Fruit fly (Drosophila melanogaster) whole organism, embryonic: Measurements from ENCODE around the gene CG45073.

Experiments used
- Ada2b ChIP-seq: fragments of 200-800 bp; sonication (Bioruptor generic); IDR thresholded peaks from 2 replicates; pipeline ENCODE4 v1.3.6; 2022; ENCODE audit warnings: missing biosample characterization, missing genetic modification characterization
- Atf-2 ChIP-seq: fragments of 200-800 bp; sonication (Bioruptor generic); optimal IDR thresholded peaks from 2 replicates; lab custom pipeline; 2016; ENCODE audit warnings: missing biosample characterization, missing genetic modification characterization
- CG10147 ChIP-seq: fragments of 200-800 bp; sonication (Bioruptor generic); optimal IDR thresholded peaks from 2 replicates; lab custom pipeline; 2019; ENCODE audit warnings: missing biosample characterization, mild to moderate bottlenecking, missing genetic modification characterization, moderate library complexity
- CG10209 ChIP-seq: fragments of 200-800 bp; sonication (Bioruptor generic); optimal IDR thresholded peaks from 3 replicates; lab custom pipeline; 2017; ENCODE audit warnings: missing biosample characterization, mild to moderate bottlenecking, missing genetic modification characterization, missing genetic modification reagents
- CG11504 ChIP-seq: fragments of 200-800 bp; sonication (Bioruptor generic); optimal IDR thresholded peaks from 3 replicates; lab custom pipeline; 2019; ENCODE audit warnings: missing biosample characterization, mild to moderate bottlenecking, missing genetic modification characterization, moderate library complexity
- CG11696 ChIP-seq: fragments of 200-800 bp; sonication (Bioruptor generic); IDR thresholded peaks from 2 replicates; pipeline ENCODE4 v1.3.6; 2022; ENCODE audit warnings: missing biosample characterization, missing genetic modification characterization
- CG12769 ChIP-seq: fragments of 200-800 bp; sonication (Bioruptor generic); optimal IDR thresholded peaks from 2 replicates; lab custom pipeline; 2019; ENCODE audit warnings: missing biosample characterization, mild to moderate bottlenecking, missing genetic modification characterization, moderate library complexity
- CG14441 ChIP-seq: fragments of 200-800 bp; sonication (Bioruptor generic); IDR thresholded peaks from 2 replicates; pipeline ENCODE4 v1.3.6; 2022; ENCODE audit warnings: missing biosample characterization, missing genetic modification characterization
- CG1529 ChIP-seq: fragments of 200-800 bp; sonication (Bioruptor generic); optimal IDR thresholded peaks from 3 replicates; lab custom pipeline; 2018; ENCODE audit warnings: missing biosample characterization, missing genetic modification characterization
- CG17359 ChIP-seq: fragments of 200-800 bp; sonication (Bioruptor generic); optimal IDR thresholded peaks from 3 replicates; lab custom pipeline; 2018; ENCODE audit warnings: missing biosample characterization, mild to moderate bottlenecking, missing genetic modification characterization, moderate library complexity
- CG18599 ChIP-seq: fragments of 200-800 bp; sonication (Bioruptor generic); optimal IDR thresholded peaks from 3 replicates; lab custom pipeline; 2017; ENCODE audit warnings: missing biosample characterization, missing genetic modification characterization, mild to moderate bottlenecking, moderate library complexity, missing genetic modification reagents
- CG32532 ChIP-seq: fragments of 200-800 bp; sonication (Bioruptor generic); IDR thresholded peaks from 2 replicates; pipeline ENCODE4 v1.3.6; 2022; ENCODE audit warnings: missing biosample characterization, missing genetic modification characterization
- CG3995 ChIP-seq: fragments of 200-800 bp; sonication (Bioruptor generic); optimal IDR thresholded peaks from 3 replicates; lab custom pipeline; 2016; ENCODE audit warnings: missing biosample characterization, missing genetic modification characterization
- CG4707 ChIP-seq: fragments of 200-800 bp; sonication (Bioruptor generic); optimal IDR thresholded peaks from 2 replicates; lab custom pipeline; 2018; ENCODE audit warnings: missing biosample characterization, mild to moderate bottlenecking, missing genetic modification characterization, moderate library complexity
- CG7987 ChIP-seq: fragments of 200-800 bp; sonication (Bioruptor generic); optimal IDR thresholded peaks from 2 replicates; lab custom pipeline; 2018; ENCODE audit warnings: missing biosample characterization, mild to moderate bottlenecking, missing genetic modification characterization, moderate library complexity
- CG8089 ChIP-seq: fragments of 200-800 bp; sonication (Bioruptor generic); optimal IDR thresholded peaks from 3 replicates; lab custom pipeline; 2016; ENCODE audit warnings: missing biosample characterization, missing genetic modification characterization
- CG9215 ChIP-seq: fragments of 200-800 bp; sonication (Bioruptor generic); IDR thresholded peaks from 2 replicates; pipeline ENCODE4 v1.3.6; 2022; ENCODE audit warnings: missing biosample characterization, missing genetic modification characterization
- CG9932 ChIP-seq: fragments of 200-800 bp; sonication (Bioruptor generic); IDR thresholded peaks from 2 replicates; pipeline ENCODE4 v1.3.6; 2022; ENCODE audit warnings: missing biosample characterization, missing genetic modification characterization
- Camta ChIP-seq: fragments of 200-800 bp; sonication (Bioruptor generic); optimal IDR thresholded peaks from 2 replicates; lab custom pipeline; 2016; ENCODE audit warnings: missing biosample characterization, missing genetic modification characterization
- Dad ChIP-seq: fragments of 200-800 bp; sonication (Bioruptor generic); optimal IDR thresholded peaks from 3 replicates; lab custom pipeline; 2016; ENCODE audit warnings: missing biosample characterization, missing genetic modification characterization
- Drgx ChIP-seq: fragments of 200-800 bp; sonication (Bioruptor generic); IDR thresholded peaks from 2 replicates; pipeline ENCODE4 v1.3.6; 2022; ENCODE audit warnings: missing biosample characterization, missing genetic modification characterization
- Elba2 ChIP-seq: fragments of 200-800 bp; sonication (Bioruptor generic); optimal IDR thresholded peaks from 3 replicates; lab custom pipeline; 2016; ENCODE audit warnings: missing biosample characterization, missing genetic modification characterization
- HmgZ ChIP-seq: fragments of 200-800 bp; sonication (Bioruptor generic); optimal IDR thresholded peaks from 2 replicates; lab custom pipeline; 2018; ENCODE audit warnings: missing biosample characterization, mild to moderate bottlenecking, missing genetic modification characterization
- Hmx ChIP-seq: fragments of 200-800 bp; sonication (Bioruptor generic); optimal IDR thresholded peaks from 2 replicates; lab custom pipeline; 2016; ENCODE audit warnings: missing biosample characterization, missing genetic modification characterization
- Hr39 ChIP-seq: fragments of >200 bp; optimal IDR thresholded peaks from 2 replicates; lab custom pipeline; 2017
- Med ChIP-seq: fragments of 200-800 bp; sonication (Bioruptor generic); peaks from one replicate; lab custom pipeline; 2016; ENCODE audit warnings: missing biosample characterization, missing genetic modification characterization, mild to moderate bottlenecking, inconsistent platforms, moderate library complexity
- Neu2 ChIP-seq: fragments of 200-800 bp; sonication (Bioruptor generic); optimal IDR thresholded peaks from 3 replicates; lab custom pipeline; 2016; ENCODE audit warnings: missing biosample characterization, missing genetic modification characterization, borderline replicate concordance
- Pdp1 ChIP-seq, 2 experiments: fragments of 200-800 bp; sonication (Bioruptor generic); optimal IDR thresholded peaks; 3 replicates each; lab custom pipeline; 2016; ENCODE audit warnings: missing biosample characterization in 2 of 2, missing genetic modification characterization in 2 of 2, mild to moderate bottlenecking in 1 of 2, moderate library complexity in 1 of 2
- Tbp ChIP-seq: fragments of >200 bp; optimal IDR thresholded peaks from 2 replicates; lab custom pipeline; 2018; ENCODE audit warnings: missing biosample characterization, missing genetic modification characterization
- Trl ChIP-seq, 3 experiments: fragments of >200 bp in 2 of 3; fragments of 200-800 bp in 1 of 3; sonication (Bioruptor generic) in 1 of 3; optimal IDR thresholded peaks; 2 replicates in 1 of 3; 3 replicates in 2 of 3; lab custom pipeline; 2016 to 2017; ENCODE audit warnings: missing biosample characterization in 1 of 3, missing genetic modification characterization in 1 of 3
- abd-A ChIP-seq: fragments of 200-800 bp; sonication (Bioruptor generic); optimal IDR thresholded peaks from 3 replicates; lab custom pipeline; 2019; ENCODE audit warnings: missing biosample characterization, mild to moderate bottlenecking, missing genetic modification characterization, moderate library complexity
- aop ChIP-seq: fragments of 200-800 bp; sonication (Bioruptor generic); IDR thresholded peaks from 2 replicates; pipeline ENCODE4 v1.3.6; 2022; ENCODE audit warnings: missing biosample characterization, missing genetic modification characterization
- ato ChIP-seq: fragments of 200-800 bp; sonication (Bioruptor generic); IDR thresholded peaks from 2 replicates; pipeline ENCODE4 v1.3.6; 2022; ENCODE audit warnings: missing biosample characterization, missing genetic modification characterization; ENCODE audit not compliant: partially characterized antibody
- az2 ChIP-seq: fragments of 200-800 bp; sonication (Bioruptor generic); optimal IDR thresholded peaks from 3 replicates; lab custom pipeline; 2016; ENCODE audit warnings: missing biosample characterization, missing genetic modification characterization
- crol ChIP-seq: fragments of 200-800 bp; sonication (Bioruptor generic); IDR thresholded peaks from 2 replicates; pipeline ENCODE4 v1.3.6; 2022; ENCODE audit warnings: missing biosample characterization, missing genetic modification characterization
- crp ChIP-seq, 2 experiments: fragments of 200-800 bp; sonication (Bioruptor generic); optimal IDR thresholded peaks; 2 replicates in 1 of 2; 3 replicates in 1 of 2; lab custom pipeline; 2017; ENCODE audit warnings: missing biosample characterization in 2 of 2, missing genetic modification characterization in 2 of 2, mild to moderate bottlenecking in 1 of 2, moderate library complexity in 1 of 2
- ewg ChIP-seq: fragments of 200-800 bp; sonication (Bioruptor generic); optimal IDR thresholded peaks from 3 replicates; lab custom pipeline; 2017; ENCODE audit warnings: mild to moderate bottlenecking, missing biosample characterization, missing genetic modification reagents, missing genetic modification characterization
- gcm2 ChIP-seq: fragments of 200-800 bp; sonication (Bioruptor generic); optimal IDR thresholded peaks from 2 replicates; lab custom pipeline; 2016; ENCODE audit warnings: missing biosample characterization, missing genetic modification characterization
- grn ChIP-seq: fragments of 200-800 bp; sonication (Bioruptor generic); optimal IDR thresholded peaks from 3 replicates; lab custom pipeline; 2017; ENCODE audit warnings: missing biosample characterization, missing genetic modification characterization
- hbn ChIP-seq: fragments of 200-800 bp; sonication (Bioruptor generic); IDR thresholded peaks from 2 replicates; pipeline ENCODE4 v1.3.6; 2022; ENCODE audit warnings: missing biosample characterization, missing genetic modification characterization; ENCODE audit not compliant: partially characterized antibody
- ind ChIP-seq: fragments of 200-800 bp; sonication (Bioruptor generic); optimal IDR thresholded peaks from 3 replicates; lab custom pipeline; 2016; ENCODE audit warnings: missing biosample characterization, missing genetic modification characterization
- lbe ChIP-seq: fragments of 200-800 bp; sonication (Bioruptor generic); optimal IDR thresholded peaks from 2 replicates; lab custom pipeline; 2016; ENCODE audit warnings: missing biosample characterization, mild to moderate bottlenecking, missing genetic modification characterization
- lov ChIP-seq, 2 experiments: fragments of 200-800 bp in 1 of 2; fragments of >200 bp in 1 of 2; sonication (Bioruptor generic) in 1 of 2; IDR thresholded peaks in 1 of 2; optimal IDR thresholded peaks in 1 of 2; 2 replicates in 1 of 2; 3 replicates in 1 of 2; pipeline versions ENCODE4 v1.3.6 to Lab custom; 2017 to 2022; ENCODE audit warnings: missing biosample characterization in 1 of 2, missing genetic modification characterization in 1 of 2
- odd ChIP-seq: fragments of 200-800 bp; sonication (Bioruptor generic); optimal IDR thresholded peaks from 2 replicates; lab custom pipeline; 2017; ENCODE audit warnings: missing biosample characterization, mild to moderate bottlenecking, missing genetic modification characterization
- prd ChIP-seq, 3 experiments: fragments of >200 bp in 2 of 3; fragments of 200-800 bp in 1 of 3; sonication (Bioruptor generic) in 1 of 3; optimal IDR thresholded peaks in 2 of 3; IDR thresholded peaks in 1 of 3; 2 replicates in 2 of 3; 3 replicates in 1 of 3; pipeline versions ENCODE4 v1.3.6 to Lab custom; 2017 to 2022; ENCODE audit warnings: missing biosample characterization in 1 of 3, missing genetic modification characterization in 1 of 3
- slbo ChIP-seq: fragments of 200-800 bp; sonication (Bioruptor generic); IDR thresholded peaks from 2 replicates; pipeline ENCODE4 v1.3.6; 2022; ENCODE audit warnings: missing biosample characterization, missing genetic modification characterization
- tio ChIP-seq: fragments of 200-800 bp; sonication (Bioruptor generic); optimal IDR thresholded peaks from 2 replicates; lab custom pipeline; 2017; ENCODE audit warnings: missing biosample characterization, missing genetic modification characterization, inconsistent platforms

Gene CG45073

DNA sequence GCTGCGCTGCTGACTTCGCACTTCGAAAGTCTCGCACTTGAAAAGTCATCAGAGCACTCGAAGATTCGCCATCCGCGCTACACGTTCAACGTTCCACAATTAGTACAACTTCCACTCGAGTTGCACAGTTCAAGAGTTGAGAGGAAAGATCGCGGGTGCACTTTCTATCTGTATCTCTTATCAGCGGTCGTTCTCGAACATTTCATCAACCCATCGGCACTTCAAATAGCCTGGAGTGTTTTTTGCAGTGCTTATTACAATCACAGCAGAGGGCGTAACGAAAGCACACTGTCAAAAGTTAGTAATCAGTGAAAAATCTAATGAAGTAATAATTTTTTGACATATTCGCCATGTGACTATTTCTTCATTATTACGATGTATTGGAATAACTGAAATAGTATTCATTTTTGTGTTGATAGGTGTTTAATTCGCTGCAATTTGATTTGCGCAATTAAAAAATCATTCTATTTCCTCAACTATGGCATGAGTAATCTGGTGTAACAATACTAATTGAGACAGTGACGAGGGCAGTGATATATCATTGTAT, 23.1 kb downstream of the CG45073 start:
- no peak for TF ChIP-seq CG17359 (tag; lab: Kevin White, UChicago)
- TF ChIP-seq CG1529, result no peak
- no peak for TF ChIP-seq CG11504 (tag; lab: Kevin White, UChicago)
- TF ChIP-seq Med (GFP tag; lab: Kevin White, UChicago), result peak; percentile 51
- no peak for TF ChIP-seq prd (optimal IDR thresholded peaks at IDR 0.05; lab: Kevin White, UChicago)
- peak; percentile 27; the same call in 1 of the 3 replicates for TF ChIP-seq prd (GFP tag; IDR thresholded peaks at IDR 0.05; lab: Robert Waterston, UW)
- no peak for TF ChIP-seq ato (GFP tag; lab: Robert Waterston, UW)
- TF ChIP-seq ewg, result no peak
- TF ChIP-seq hbn (GFP tag; lab: Robert Waterston, UW), result no peak
- TF ChIP-seq CG4707 (GFP tag; lab: Kevin White, UChicago), result no peak
- no peak for TF ChIP-seq Trl (optimal IDR thresholded peaks at IDR 0.05; lab: Kevin White, UChicago)
- TF ChIP-seq Trl (GFP tag; optimal IDR thresholded peaks at IDR 0.05; lab: Kevin White, UChicago), result no peak
- TF ChIP-seq CG32532 (GFP tag; lab: Robert Waterston, UW), result no peak
- TF ChIP-seq CG9215 (GFP tag; lab: Robert Waterston, UW), result no peak
- TF ChIP-seq aop, result no peak
- no peak for TF ChIP-seq grn (GFP tag; lab: Kevin White, UChicago)
- peak; percentile 70 for TF ChIP-seq CG11696 (GFP tag; lab: Robert Waterston, UW)
- no peak for TF ChIP-seq Dad
- TF ChIP-seq Drgx, result peak; percentile 52
- TF ChIP-seq HmgZ, result no peak
- no peak for TF ChIP-seq slbo
- TF ChIP-seq CG3995 (GFP tag; lab: Kevin White, UChicago), result no peak
- no peak for TF ChIP-seq Elba2 (GFP tag; lab: Kevin White, UChicago)
- no peak for TF ChIP-seq Camta (GFP tag; lab: Kevin White, UChicago)
- no peak for TF ChIP-seq Atf-2 (GFP tag; lab: Kevin White, UChicago)

DNA sequence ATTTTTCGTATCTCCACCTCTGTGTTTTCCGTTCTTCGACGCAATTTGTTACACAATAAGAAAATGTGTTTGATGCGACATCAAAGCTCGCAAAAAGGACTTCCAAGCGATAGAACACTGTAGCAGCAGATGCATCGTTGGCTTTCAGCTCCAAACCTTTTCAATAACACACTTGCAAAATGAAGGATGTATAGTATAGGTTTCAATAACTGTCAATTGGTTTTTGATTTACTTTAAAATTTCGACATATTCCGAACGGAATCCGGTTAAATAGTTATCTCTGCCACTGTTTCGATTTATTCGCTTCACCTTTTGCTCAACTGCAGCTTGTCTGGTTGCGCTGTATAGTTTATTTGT, 23.6 kb downstream of the CG45073 start:
- TF ChIP-seq Tbp (GFP tag; lab: Kevin White, UChicago) (no peak), odd (no peak), Drgx (0 out of 2 replicates have a peak, but pooled peaks have one; percentile 13), lbe (GFP tag; lab: Kevin White, UChicago) (no peak), Hmx (GFP tag; lab: Kevin White, UChicago) (no peak), lov (optimal IDR thresholded peaks at IDR 0.05; lab: Kevin White, UChicago) (no peak), lov (GFP tag; IDR thresholded peaks at IDR 0.05; lab: Robert Waterston, UW) (no peak), CG14441 (no peak), az2 (GFP tag; lab: Kevin White, UChicago) (no peak), Ada2b (GFP tag; lab: Robert Waterston, UW) (no peak), tio (GFP tag; lab: Kevin White, UChicago) (no peak), CG7987 (GFP tag; lab: Kevin White, UChicago) (no peak), Pdp1 (GFP tag; optimal IDR thresholded peaks at IDR 0.05; lab: Kevin White, UChicago) (peak in 1 of 2 experiments; percentile 11), CG3995 (GFP tag; lab: Kevin White, UChicago) (no peak), CG8089 (GFP tag; lab: Kevin White, UChicago) (no peak), CG10147 (GFP tag; lab: Kevin White, UChicago) (no peak)

DNA sequence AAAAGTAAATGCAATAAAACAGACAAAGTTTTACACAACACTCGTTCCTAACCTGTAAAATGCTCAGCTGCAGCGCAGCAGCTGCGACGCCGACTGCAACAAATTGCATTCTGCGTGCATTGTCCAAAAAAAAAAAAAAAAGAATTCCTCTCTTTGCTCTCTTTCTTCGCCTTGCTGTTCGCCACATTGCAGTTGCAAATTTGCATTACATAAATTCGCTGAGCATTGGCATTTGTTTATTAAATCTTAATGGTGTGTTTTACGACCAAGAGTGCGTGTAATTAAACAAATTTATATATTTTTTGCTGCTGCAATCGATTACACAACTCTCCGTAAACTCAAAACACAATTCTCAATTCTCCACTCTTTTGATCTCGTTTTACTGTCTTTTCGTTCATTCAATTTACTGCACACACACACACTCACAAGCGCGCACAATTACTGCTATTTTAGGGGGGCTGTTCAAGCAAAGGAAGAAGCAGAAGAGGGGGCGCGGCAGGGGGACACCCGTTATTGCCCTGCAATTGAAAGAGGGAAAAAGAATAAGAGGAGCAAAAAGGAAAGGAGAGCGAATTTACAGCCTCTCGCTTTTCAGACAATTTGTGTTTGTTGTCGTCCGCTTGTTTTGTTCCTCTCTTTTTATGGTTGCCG, 24.1 kb downstream of the CG45073 start:
- no peak for TF ChIP-seq Neu2
- TF ChIP-seq CG9932, result no peak
- peak; percentile 80 for TF ChIP-seq crol (GFP tag; lab: Robert Waterston, UW)
- no peak for TF ChIP-seq gcm2 (GFP tag; lab: Kevin White, UChicago)
- no peak for TF ChIP-seq Atf-2 (GFP tag; lab: Kevin White, UChicago)
- peak; percentile 82 for TF ChIP-seq abd-A (tag; lab: Kevin White, UChicago)
- no peak for TF ChIP-seq CG10209 (GFP tag; lab: Kevin White, UChicago)
- TF ChIP-seq Hr39 (lab: Kevin White, UChicago), result peak; percentile 79
- no peak for TF ChIP-seq ind (GFP tag; lab: Kevin White, UChicago)
- TF ChIP-seq CG18599, result no peak
- no peak for TF ChIP-seq CG12769 (tag; lab: Kevin White, UChicago)
- no peak for TF ChIP-seq crp (GFP tag; optimal IDR thresholded peaks at IDR 0.05; lab: Kevin White, UChicago)
